Worm (Caenorhabditis elegans) whole organism, late embryonic: Measurements from ENCODE around the gene cebp-1.
A peak's percentile ranks its signal among the peaks of the same experiment; 100 is the strongest.
"Not testable (repeated sequence)": the region's sequence is repeated elsewhere in the genome, so short reads cannot be mapped to it uniquely, and the experiment has no call there.

Experiments
- C08G9.2 ChIP-seq: sonication (generic microtip); optimal IDR thresholded peaks from 2 replicates; lab custom pipeline; 2016; ENCODE audit warnings: mild to moderate bottlenecking, missing genetic modification characterization, moderate library complexity, missing compliant biosample characterization
- F13H6.1 ChIP-seq: sonication (generic microtip); optimal IDR thresholded peaks from 2 replicates; lab custom pipeline; 2016; ENCODE audit warnings: missing genetic modification characterization, missing compliant biosample characterization
- K02D7.2 ChIP-seq: sonication (generic microtip); optimal IDR thresholded peaks from 2 replicates; lab custom pipeline; 2017; ENCODE audit warnings: mild to moderate bottlenecking, missing genetic modification characterization, missing compliant biosample characterization
- K09A11.1 ChIP-seq: sonication (generic microtip); optimal IDR thresholded peaks from 2 replicates; lab custom pipeline; 2017; ENCODE audit warnings: antibody characterized with exemption, mild to moderate bottlenecking, missing genetic modification characterization, missing compliant biosample characterization; ENCODE audit not compliant: insufficient read depth
- T23F11.4 ChIP-seq: fragments of 200-800 bp; sonication (Bioruptor generic); optimal IDR thresholded peaks from 2 replicates; lab custom pipeline; 2018; ENCODE audit warnings: mild to moderate bottlenecking, missing genetic modification characterization, missing compliant biosample characterization
- ama-1 ChIP-seq: fragments of 150-350 bp; optimal IDR thresholded peaks from 2 replicates; lab custom pipeline; 2014
- ceh-18 ChIP-seq: sonication (generic microtip); optimal IDR thresholded peaks from 2 replicates; lab custom pipeline; 2016; ENCODE audit warnings: missing genetic modification characterization, missing compliant biosample characterization
- ceh-24 ChIP-seq: sonication (generic microtip); optimal IDR thresholded peaks from 2 replicates; lab custom pipeline; 2016; ENCODE audit warnings: mild to moderate bottlenecking, missing genetic modification characterization, missing compliant biosample characterization
- ceh-34 ChIP-seq: sonication (generic microtip); optimal IDR thresholded peaks from 2 replicates; lab custom pipeline; 2016; ENCODE audit warnings: mild to moderate bottlenecking, missing genetic modification characterization, missing compliant biosample characterization
- ceh-45 ChIP-seq: fragments of 200-800 bp; sonication (Bioruptor generic); IDR thresholded peaks from 2 replicates; pipeline ENCODE4 v1.3.6; 2022; ENCODE audit warnings: missing genetic modification reagents, missing genetic modification characterization, missing compliant biosample characterization
- ceh-48 ChIP-seq: sonication (generic microtip); optimal IDR thresholded peaks from 2 replicates; lab custom pipeline; 2016; ENCODE audit warnings: missing genetic modification characterization, inconsistent platforms, missing compliant biosample characterization
- ceh-6 ChIP-seq: fragments of 200-800 bp; sonication (Bioruptor generic); optimal IDR thresholded peaks from 2 replicates; lab custom pipeline; 2018; ENCODE audit warnings: mild to moderate bottlenecking, missing genetic modification characterization, missing compliant biosample characterization
- dmd-4 ChIP-seq: sonication (generic microtip); optimal IDR thresholded peaks from 2 replicates; lab custom pipeline; 2016; ENCODE audit warnings: borderline replicate concordance, missing genetic modification characterization, missing compliant biosample characterization
- dve-1 ChIP-seq: sonication (generic microtip); optimal IDR thresholded peaks from 2 replicates; lab custom pipeline; 2017; ENCODE audit warnings: antibody characterized with exemption, mild to moderate bottlenecking, missing genetic modification characterization, missing compliant biosample characterization
- elt-2 ChIP-seq: sonication (generic microtip); optimal IDR thresholded peaks from 2 replicates; lab custom pipeline; 2016; ENCODE audit warnings: missing genetic modification reagents, missing genetic modification characterization, missing compliant biosample characterization
- elt-4 ChIP-seq: sonication (generic microtip); optimal IDR thresholded peaks from 2 replicates; lab custom pipeline; 2016; ENCODE audit warnings: missing genetic modification characterization, missing compliant biosample characterization
- eyg-1 ChIP-seq: sonication (generic microtip); optimal IDR thresholded peaks from 2 replicates; lab custom pipeline; 2016; ENCODE audit warnings: missing genotype, missing genetic modification characterization, missing compliant biosample characterization
- fkh-10 ChIP-seq: fragments of 150-350 bp; optimal IDR thresholded peaks from 2 replicates; lab custom pipeline; 2014; ENCODE audit warnings: missing biosample characterization, missing genetic modification reagents, missing genetic modification characterization
- fkh-6 ChIP-seq: sonication (generic microtip); optimal IDR thresholded peaks from 2 replicates; lab custom pipeline; 2016; ENCODE audit warnings: missing genetic modification characterization, missing compliant biosample characterization
- gmeb-2 ChIP-seq: sonication (generic microtip); optimal IDR thresholded peaks from 2 replicates; lab custom pipeline; 2016; ENCODE audit warnings: missing genetic modification characterization, inconsistent platforms, missing compliant biosample characterization
- hlh-13 ChIP-seq: fragments of 200-800 bp; sonication (Bioruptor generic); optimal IDR thresholded peaks from 2 replicates; lab custom pipeline; 2018; ENCODE audit warnings: mild to moderate bottlenecking, missing genetic modification characterization, missing compliant biosample characterization
- hlh-15 ChIP-seq: sonication (generic microtip); optimal IDR thresholded peaks from 2 replicates; lab custom pipeline; 2016; ENCODE audit warnings: missing genetic modification characterization, missing compliant biosample characterization
- hlh-6 ChIP-seq: sonication (generic microtip); optimal IDR thresholded peaks from 2 replicates; lab custom pipeline; 2016; ENCODE audit warnings: missing genotype, missing genetic modification characterization, missing compliant biosample characterization
- hlh-8 ChIP-seq: sonication (generic microtip); optimal IDR thresholded peaks from 2 replicates; lab custom pipeline; 2016; ENCODE audit warnings: missing genotype, missing genetic modification characterization, missing compliant biosample characterization
- lim-6 ChIP-seq: sonication (generic microtip); optimal IDR thresholded peaks from 2 replicates; lab custom pipeline; 2016; ENCODE audit warnings: missing genetic modification characterization, missing compliant biosample characterization
- lin-11 ChIP-seq: fragments of 200-800 bp; sonication (Bioruptor generic); optimal IDR thresholded peaks from 2 replicates; lab custom pipeline; 2018; ENCODE audit warnings: mild to moderate bottlenecking, missing genetic modification characterization, missing compliant biosample characterization
- mec-3 ChIP-seq: sonication (generic microtip); optimal IDR thresholded peaks from 2 replicates; lab custom pipeline; 2016; ENCODE audit warnings: borderline replicate concordance, missing genetic modification characterization, missing compliant biosample characterization
- nfya-1 ChIP-seq: sonication (generic microtip); optimal IDR thresholded peaks from 2 replicates; lab custom pipeline; 2017; ENCODE audit warnings: missing genetic modification characterization, mild to moderate bottlenecking, missing compliant biosample characterization, antibody characterized with exemption, moderate library complexity
- nhr-11 ChIP-seq: fragments of 150-350 bp; optimal IDR thresholded peaks from 2 replicates; lab custom pipeline; 2014; ENCODE audit warnings: missing biosample characterization, missing genetic modification characterization
- nhr-232 ChIP-seq: sonication (generic microtip); optimal IDR thresholded peaks from 2 replicates; lab custom pipeline; 2016; ENCODE audit warnings: missing genetic modification characterization, missing compliant biosample characterization
- npax-4 ChIP-seq: sonication (generic microtip); optimal IDR thresholded peaks from 2 replicates; lab custom pipeline; 2016; ENCODE audit warnings: missing genetic modification characterization, missing compliant biosample characterization
- odd-2 ChIP-seq: sonication (generic microtip); optimal IDR thresholded peaks from 2 replicates; lab custom pipeline; 2017; ENCODE audit warnings: antibody characterized with exemption, mild to moderate bottlenecking, missing genetic modification characterization, missing compliant biosample characterization
- pat-9 ChIP-seq: fragments of 200-800 bp; sonication (Bioruptor generic); optimal IDR thresholded peaks from 2 replicates; lab custom pipeline; 2018; ENCODE audit warnings: mild to moderate bottlenecking, missing genetic modification characterization, moderate library complexity, missing compliant biosample characterization
- pha-2 ChIP-seq: sonication (generic microtip); optimal IDR thresholded peaks from 2 replicates; lab custom pipeline; 2017; ENCODE audit warnings: mild to moderate bottlenecking, missing genetic modification characterization, missing compliant biosample characterization
- pqm-1 ChIP-seq: sonication (generic microtip); optimal IDR thresholded peaks from 2 replicates; lab custom pipeline; 2016; ENCODE audit warnings: missing genetic modification characterization, missing compliant biosample characterization
- rnt-1 ChIP-seq: sonication (generic microtip); optimal IDR thresholded peaks from 2 replicates; lab custom pipeline; 2016; ENCODE audit warnings: missing genetic modification characterization, missing compliant biosample characterization
- sdc-2 ChIP-seq: sonication (generic microtip); optimal IDR thresholded peaks from 2 replicates; lab custom pipeline; 2016; ENCODE audit warnings: missing genotype, missing genetic modification characterization, missing compliant biosample characterization
- sox-2 ChIP-seq: fragments of 200-800 bp; sonication (Bioruptor generic); IDR thresholded peaks from 2 replicates; pipeline ENCODE4 v1.3.6; 2022; ENCODE audit warnings: missing genetic modification reagents, missing genetic modification characterization, missing compliant biosample characterization
- tbx-2 ChIP-seq: sonication (generic microtip); optimal IDR thresholded peaks from 2 replicates; lab custom pipeline; 2016; ENCODE audit warnings: missing genetic modification characterization, missing compliant biosample characterization
- unc-42 ChIP-seq: sonication (generic microtip); optimal IDR thresholded peaks from 2 replicates; lab custom pipeline; 2016; ENCODE audit warnings: missing genotype, missing genetic modification characterization, missing compliant biosample characterization
- unc-55 ChIP-seq: sonication (generic microtip); optimal IDR thresholded peaks from 2 replicates; lab custom pipeline; 2017; ENCODE audit warnings: missing biosample characterization, missing genetic modification reagents, missing genetic modification characterization
- zip-5 ChIP-seq: sonication (generic microtip); optimal IDR thresholded peaks from 2 replicates; lab custom pipeline; 2016; ENCODE audit warnings: missing genetic modification characterization, missing compliant biosample characterization
- ztf-16 ChIP-seq: sonication (generic microtip); optimal IDR thresholded peaks from 2 replicates; lab custom pipeline; 2017; ENCODE audit warnings: missing genetic modification characterization, missing compliant biosample characterization

The cebp-1 gene

DNA sequence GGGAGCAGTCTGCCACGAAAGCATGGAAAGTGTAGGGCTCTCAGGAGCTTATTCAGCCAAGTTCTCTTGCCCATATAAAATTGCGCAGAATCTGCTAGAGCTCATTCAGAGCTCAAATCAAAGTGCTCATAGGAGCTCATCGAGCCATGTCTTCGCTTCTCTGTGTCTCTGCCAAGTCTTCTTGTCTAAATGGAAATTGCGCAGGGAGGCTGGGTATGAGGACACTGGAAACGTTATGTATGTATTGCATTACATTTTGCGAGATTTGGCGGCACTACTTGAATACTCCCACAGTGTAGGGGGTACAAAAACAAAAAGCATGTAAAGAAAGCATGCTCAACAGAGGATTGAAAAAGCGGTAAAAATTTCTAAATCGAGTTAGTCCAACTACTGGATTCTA, 16.6 kb downstream of the cebp-1 start:
- TF ChIP-seq unc-55 (GFP tag; lab: Kevin White, UChicago) (no peak), hlh-8 (tag; lab: Kevin White, UChicago) (no peak), ceh-45 (GFP tag; lab: Robert Waterston, UW) (no peak), unc-42 (tag; lab: Kevin White, UChicago) (peak; percentile 8), sox-2 (no peak), odd-2 (tag; lab: Kevin White, UChicago) (no peak), sdc-2 (tag; lab: Kevin White, UChicago) (peak; percentile 97), ceh-18 (tag; lab: Kevin White, UChicago) (no peak), fkh-6 (tag; lab: Kevin White, UChicago) (no peak), pha-2 (tag; lab: Kevin White, UChicago) (no peak), pat-9 (tag; lab: Kevin White, UChicago) (no peak), nhr-232 (tag; lab: Kevin White, UChicago) (no peak), nfya-1 (peak; percentile 27), hlh-13 (GFP tag; lab: Kevin White, UChicago) (no peak)

DNA sequence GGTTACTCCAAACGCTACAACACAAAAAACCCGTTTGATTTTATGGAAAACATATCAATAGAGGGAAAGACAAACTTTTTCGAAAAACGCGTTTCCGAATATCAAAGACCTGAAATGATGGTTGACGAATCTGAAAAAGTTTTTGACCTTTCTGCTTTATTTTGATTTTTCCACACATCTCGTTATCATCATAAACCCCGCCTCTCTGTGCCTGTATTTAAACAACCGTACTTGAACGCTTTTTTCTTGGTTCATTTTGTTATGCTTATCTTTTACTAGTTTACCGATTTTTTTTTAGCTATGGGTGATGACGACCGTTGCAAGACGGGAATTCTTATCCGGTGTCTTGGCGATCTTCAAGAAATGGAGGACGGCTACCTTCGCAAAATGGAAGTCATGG, 23.0 kb downstream of the cebp-1 start, which contains the start of gene F19G12.1:
TSS of gene F19G12.1 (plus strand) at position 301 of the 400 bp plus-strand sequence.
- TF ChIP-seq pqm-1, elt-4, K02D7.2 (tag; lab: Kevin White, UChicago): not testable (repeated sequence)

DNA sequence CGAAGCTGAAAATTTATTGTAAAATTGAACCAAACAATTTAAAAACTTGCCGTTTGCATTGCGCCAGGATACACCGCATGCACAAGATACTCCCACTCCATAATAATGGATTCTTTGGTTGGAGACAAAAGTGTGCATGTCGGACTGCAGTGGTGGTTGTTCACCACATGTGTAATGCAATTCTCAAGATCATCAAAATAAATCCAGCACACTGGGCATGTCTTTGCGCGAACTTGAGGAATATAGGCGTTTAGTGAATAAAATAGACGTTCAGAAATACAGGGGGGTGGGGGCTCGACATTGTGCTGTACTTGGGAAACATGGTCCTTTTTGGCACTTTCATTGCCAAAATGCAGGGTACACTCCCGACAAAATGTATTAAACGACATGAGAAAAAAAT, 27.2 kb downstream of the cebp-1 start, which contains the start of gene F19G12.11:
TSS of gene F19G12.11 (minus strand) at position 101 of the 400 bp plus-strand sequence.
- no peak for TF ChIP-seq eyg-1 (tag; lab: Kevin White, UChicago)
- no peak for TF ChIP-seq sox-2
- no peak for TF ChIP-seq tbx-2 (tag; lab: Kevin White, UChicago)
- TF ChIP-seq npax-4 (tag; lab: Kevin White, UChicago): no peak
- no peak for TF ChIP-seq hlh-15
- no peak for TF ChIP-seq nhr-11 (tag; lab: Kevin White, UChicago)
- no peak for TF ChIP-seq odd-2 (tag; lab: Kevin White, UChicago)
- TF ChIP-seq lim-6 (tag; lab: Kevin White, UChicago): no peak
- TF ChIP-seq nhr-232 (tag; lab: Kevin White, UChicago): no peak
- TF ChIP-seq C08G9.2 (tag; lab: Kevin White, UChicago): no peak
- TF ChIP-seq F13H6.1: no peak
- no peak for TF ChIP-seq hlh-8 (tag; lab: Kevin White, UChicago)
- TF ChIP-seq ceh-45 (GFP tag; lab: Robert Waterston, UW): no peak
- no peak for TF ChIP-seq ztf-16
- no peak for TF ChIP-seq fkh-10 (GFP tag; lab: Kevin White, UChicago)
- no peak for TF ChIP-seq elt-2 (tag; lab: Kevin White, UChicago)
- no peak for TF ChIP-seq rnt-1 (tag; lab: Kevin White, UChicago)
- TF ChIP-seq ceh-18 (tag; lab: Kevin White, UChicago): no peak
- TF ChIP-seq ceh-6 (GFP tag; lab: Kevin White, UChicago): no peak

DNA sequence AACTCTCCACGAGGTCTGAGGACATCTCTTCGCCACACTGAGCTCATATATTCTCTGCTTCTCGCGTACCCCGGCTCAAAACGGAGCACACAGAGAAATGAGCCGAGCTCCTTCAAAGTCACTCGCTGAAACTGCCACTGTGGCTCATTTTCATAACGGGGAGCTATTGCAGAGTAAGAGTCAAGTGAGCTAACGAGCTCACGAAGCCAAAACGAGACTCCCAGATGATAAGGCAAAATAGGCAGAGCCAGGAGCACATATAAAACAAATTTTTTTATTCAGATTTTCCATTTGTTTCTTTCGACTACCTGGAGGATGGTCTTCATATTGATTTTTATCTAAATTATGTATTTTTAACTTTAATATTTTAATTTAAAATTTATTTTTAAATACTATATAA, 29.2 kb downstream of the cebp-1 start, which contains the start of gene F19G12.3:
TSS of gene F19G12.3 (plus strand) at position 301 of the 400 bp plus-strand sequence.
- no peak for TF ChIP-seq T23F11.4
- no peak for TF ChIP-seq elt-4 (tag; lab: Kevin White, UChicago)
- TF ChIP-seq dmd-4 (tag; lab: Kevin White, UChicago): no peak
- TF ChIP-seq hlh-8 (tag; lab: Kevin White, UChicago): no peak
- TF ChIP-seq, all 69 proteins: peak for 0

DNA sequence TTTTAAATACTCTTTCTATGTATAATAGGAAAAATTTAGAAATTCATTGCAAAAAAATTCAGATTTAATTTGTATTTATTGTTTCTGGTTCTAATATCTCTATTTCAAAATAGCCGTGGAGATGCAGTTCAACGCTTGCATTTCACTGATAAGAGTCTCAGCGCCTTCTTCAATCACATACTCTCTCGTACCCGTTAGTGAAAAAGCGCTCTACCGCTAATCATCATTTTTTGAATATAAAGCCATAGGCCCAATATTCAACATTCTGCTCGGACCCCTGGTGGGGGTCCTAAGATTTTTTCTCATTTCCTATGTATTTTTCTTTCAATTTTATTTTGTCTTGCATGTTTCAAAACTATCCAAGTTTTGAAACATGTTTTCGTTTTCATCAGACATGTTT, 33.1 kb downstream of the cebp-1 start:
- TF ChIP-seq ama-1 (lab: Kevin White, UChicago) (no peak), hlh-6 (no peak), dve-1 (tag; lab: Kevin White, UChicago) (no peak), pat-9 (tag; lab: Kevin White, UChicago) (no peak), nhr-11 (tag; lab: Kevin White, UChicago) (no peak), ceh-48 (tag; lab: Kevin White, UChicago) (no peak), sox-2 (no peak), tbx-2 (tag; lab: Kevin White, UChicago) (no peak), zip-5 (no peak), fkh-6 (tag; lab: Kevin White, UChicago) (no peak), T23F11.4 (no peak), mec-3 (tag; lab: Kevin White, UChicago) (no peak), K09A11.1 (tag; lab: Kevin White, UChicago) (no peak), lin-11 (tag; lab: Kevin White, UChicago) (no peak), ceh-34 (tag; lab: Kevin White, UChicago) (no peak), gmeb-2 (tag; lab: Kevin White, UChicago) (no peak), rnt-1 (tag; lab: Kevin White, UChicago) (no peak), dmd-4 (tag; lab: Kevin White, UChicago) (no peak), ceh-24 (tag; lab: Kevin White, UChicago) (no peak)
